Worm (Caenorhabditis elegans) whole organism, L1 larva: ENCODE measurements around the gene dml-1.

ENCODE experiments used
- ama-1 ChIP-seq: fragments of 150-350 bp; optimal IDR thresholded peaks from 2 replicates; lab custom pipeline; 2014
- elt-3 ChIP-seq, 6 experiments: fragments of 150-350 bp in 1 of 6; sonication (generic microtip); optimal IDR thresholded peaks; 2 replicates each; lab custom pipeline; 2017 to 2018; ENCODE audit warnings: missing biosample characterization in 6 of 6, missing genetic modification characterization in 6 of 6, inconsistent platforms in 1 of 6
- lsy-2 ChIP-seq, 2 experiments: fragments of 150-350 bp; optimal IDR thresholded peaks; 2 replicates each; lab custom pipeline; 2014; ENCODE audit warnings: missing biosample characterization in 2 of 2, missing genetic modification characterization in 2 of 2

ce11 chrIV:2854161-2854560 lies 32.6 kb upstream of the dml-1 start:
- no peak for TF ChIP-seq elt-3 (tag; optimal IDR thresholded peaks at IDR 0.05; lab: Kevin White, UChicago)
- TF ChIP-seq lsy-2 (tag; optimal IDR thresholded peaks at IDR 0.05; lab: Kevin White, UChicago): no peak
- TF ChIP-seq ama-1 (lab: Kevin White, UChicago): no peak
